Worm (Caenorhabditis elegans): ENCODE measurements around the gene lelo-4.

ce11 chrII:5710835-5711234, 3.9 kb upstream of the lelo-4 start:
- TF ChIP-seq Y105C5A.15 (GFP tag; IDR thresholded peaks at IDR 0.05) (no peak), ceh-62 (tag; optimal IDR thresholded peaks at IDR 0.05) (no peak), duxl-1 (tag; optimal IDR thresholded peaks at IDR 0.05; ENCODE audit: poor library complexity) (no peak), mxl-3 (GFP tag; optimal IDR thresholded peaks at IDR 0.05) (no peak)
